Fruit fly (Drosophila melanogaster) whole organism, embryonic: ENCODE measurements around the gene pico.

Experiments used
- Atf-2 ChIP-seq: fragments of 200-800 bp; sonication (Bioruptor generic); optimal IDR thresholded peaks from 2 replicates; lab custom pipeline; 2016; ENCODE audit warnings: missing biosample characterization, missing genetic modification characterization
- B-H1 ChIP-seq: fragments of 200-800 bp; sonication (Bioruptor generic); IDR thresholded peaks from 3 replicates; pipeline ENCODE4 v1.3.6; 2022; ENCODE audit warnings: missing biosample characterization, missing genetic modification characterization
- C15 ChIP-seq: fragments of 200-800 bp; sonication (Bioruptor generic); IDR thresholded peaks from 3 replicates; pipeline ENCODE4 v1.3.6; 2022; ENCODE audit warnings: missing biosample characterization, missing genetic modification characterization
- CG10267 ChIP-seq: fragments of 200-800 bp; sonication (Bioruptor generic); optimal IDR thresholded peaks from 2 replicates; lab custom pipeline; 2018; ENCODE audit warnings: missing biosample characterization, mild to moderate bottlenecking, missing genetic modification characterization, moderate library complexity
- CG11695 ChIP-seq: fragments of 200-800 bp; sonication (Bioruptor generic); IDR thresholded peaks from 3 replicates; pipeline ENCODE4 v1.3.6; 2022; ENCODE audit warnings: missing biosample characterization, missing genetic modification characterization
- CG11696 ChIP-seq: fragments of 200-800 bp; sonication (Bioruptor generic); IDR thresholded peaks from 2 replicates; pipeline ENCODE4 v1.3.6; 2022; ENCODE audit warnings: missing biosample characterization, missing genetic modification characterization
- CG13424 ChIP-seq: fragments of 200-800 bp; sonication (Bioruptor generic); optimal IDR thresholded peaks from 2 replicates; lab custom pipeline; 2019; ENCODE audit warnings: missing biosample characterization, mild to moderate bottlenecking, missing genetic modification characterization, moderate library complexity
- CG1529 ChIP-seq: fragments of 200-800 bp; sonication (Bioruptor generic); optimal IDR thresholded peaks from 3 replicates; lab custom pipeline; 2018; ENCODE audit warnings: missing biosample characterization, missing genetic modification characterization
- CG17385 ChIP-seq: fragments of 200-800 bp; sonication (Bioruptor generic); optimal IDR thresholded peaks from 3 replicates; lab custom pipeline; 2018; ENCODE audit warnings: missing biosample characterization, mild to moderate bottlenecking, missing genetic modification characterization
- CG17568 ChIP-seq: fragments of 200-800 bp; sonication (Bioruptor generic); optimal IDR thresholded peaks from 2 replicates; lab custom pipeline; 2018; ENCODE audit warnings: missing biosample characterization, mild to moderate bottlenecking, missing genetic modification characterization, moderate library complexity
- CG17612 ChIP-seq: fragments of 200-800 bp; sonication (Bioruptor generic); IDR thresholded peaks from 2 replicates; pipeline ENCODE4 v1.3.6; 2022; ENCODE audit warnings: missing biosample characterization, missing genetic modification characterization
- CG18619 ChIP-seq: fragments of 200-800 bp; sonication (Bioruptor generic); optimal IDR thresholded peaks from 3 replicates; lab custom pipeline; 2017; ENCODE audit warnings: missing biosample characterization, mild to moderate bottlenecking, missing genetic modification characterization
- CG2120 ChIP-seq: fragments of 200-800 bp; sonication (Bioruptor generic); optimal IDR thresholded peaks from 3 replicates; lab custom pipeline; 2016; ENCODE audit warnings: missing biosample characterization, missing genetic modification characterization
- CG2129 ChIP-seq: fragments of 200-800 bp; sonication (Bioruptor generic); IDR thresholded peaks from 2 replicates; pipeline ENCODE4 v1.3.6; 2022; ENCODE audit warnings: missing biosample characterization, missing genetic modification characterization; ENCODE audit not compliant: partially characterized antibody
- CG2712 ChIP-seq: fragments of 200-800 bp; optimal IDR thresholded peaks from 3 replicates; lab custom pipeline; 2019; ENCODE audit warnings: missing biosample characterization, mild to moderate bottlenecking, missing genetic modification characterization, moderate library complexity
- CG31441 ChIP-seq: fragments of 200-800 bp; sonication (Bioruptor generic); IDR thresholded peaks from 2 replicates; pipeline ENCODE4 v1.3.6; 2022; ENCODE audit warnings: missing biosample characterization, missing genetic modification characterization
- CG3281 ChIP-seq: fragments of 200-800 bp; sonication (Bioruptor generic); optimal IDR thresholded peaks from 3 replicates; lab custom pipeline; 2017; ENCODE audit warnings: missing biosample characterization, mild to moderate bottlenecking, missing genetic modification characterization
- CG33557 ChIP-seq: fragments of 200-800 bp; sonication (Bioruptor generic); optimal IDR thresholded peaks from 2 replicates; lab custom pipeline; 2019; ENCODE audit warnings: missing biosample characterization, mild to moderate bottlenecking, missing genetic modification characterization, moderate library complexity
- CG3726 ChIP-seq: fragments of 200-800 bp; sonication (Bioruptor generic); IDR thresholded peaks from 3 replicates; pipeline ENCODE4, ENCODE4 v1.3.6; 2022; ENCODE audit warnings: missing biosample characterization, missing genetic modification characterization
- CG4707 ChIP-seq: fragments of 200-800 bp; sonication (Bioruptor generic); optimal IDR thresholded peaks from 2 replicates; lab custom pipeline; 2018; ENCODE audit warnings: missing biosample characterization, mild to moderate bottlenecking, missing genetic modification characterization, moderate library complexity
- CG4730 ChIP-seq: fragments of 200-800 bp; sonication (Bioruptor generic); IDR thresholded peaks from 2 replicates; pipeline ENCODE4 v1.3.6; 2022; ENCODE audit warnings: missing biosample characterization, missing genetic modification characterization
- CG5245 ChIP-seq: fragments of 200-800 bp; sonication (Bioruptor generic); optimal IDR thresholded peaks from 3 replicates; lab custom pipeline; 2016; ENCODE audit warnings: missing biosample characterization, missing genetic modification characterization
- CG7839 ChIP-seq: fragments of 200-800 bp; sonication (Bioruptor generic); optimal IDR thresholded peaks from 3 replicates; lab custom pipeline; 2018; ENCODE audit warnings: missing biosample characterization, mild to moderate bottlenecking, missing genetic modification characterization, moderate library complexity
- CG7963 ChIP-seq: fragments of 200-800 bp; sonication (Bioruptor generic); IDR thresholded peaks from 3 replicates; pipeline ENCODE4 v1.3.6; 2022; ENCODE audit warnings: missing biosample characterization, missing genetic modification characterization; ENCODE audit not compliant: partially characterized antibody
- CkIIα-i1 ChIP-seq: fragments of 200-800 bp; sonication (Bioruptor generic); IDR thresholded peaks from 2 replicates; pipeline ENCODE4 v1.3.6; 2022; ENCODE audit warnings: missing biosample characterization, missing genetic modification characterization
- D ChIP-seq, 2 experiments: fragments of 200-800 bp in 1 of 2; fragments of >200 bp in 1 of 2; sonication (Bioruptor generic) in 1 of 2; optimal IDR thresholded peaks; 2 replicates in 1 of 2; 3 replicates in 1 of 2; lab custom pipeline; 2017; ENCODE audit warnings: mild to moderate bottlenecking in 1 of 2, missing biosample characterization in 1 of 2, missing genetic modification characterization in 1 of 2, missing genetic modification reagents in 1 of 2
- D19A ChIP-seq: fragments of 200-800 bp; optimal IDR thresholded peaks from 3 replicates; lab custom pipeline; 2019; ENCODE audit warnings: missing biosample characterization, mild to moderate bottlenecking, missing genetic modification characterization, moderate library complexity
- D19B ChIP-seq: fragments of 200-800 bp; sonication (Bioruptor generic); optimal IDR thresholded peaks from 2 replicates; lab custom pipeline; 2017; ENCODE audit warnings: missing biosample characterization, mild to moderate bottlenecking, missing genetic modification characterization
- Eip74EF ChIP-seq, 2 experiments: fragments of 200-800 bp in 1 of 2; fragments of >200 bp in 1 of 2; sonication (Bioruptor generic) in 1 of 2; optimal IDR thresholded peaks; 2 replicates each; lab custom pipeline; 2017 to 2019; ENCODE audit warnings: missing biosample characterization in 2 of 2, missing genetic modification characterization in 2 of 2, mild to moderate bottlenecking in 1 of 2, moderate library complexity in 1 of 2
- Jarid2 ChIP-seq: fragments of 200-800 bp; sonication (Bioruptor generic); optimal IDR thresholded peaks from 3 replicates; lab custom pipeline; 2017; ENCODE audit warnings: mild to moderate bottlenecking, missing biosample characterization, missing genetic modification reagents, missing genetic modification characterization
- MBD-R2 ChIP-seq: fragments of 200-800 bp; sonication (Bioruptor generic); IDR thresholded peaks from 2 replicates; pipeline ENCODE4 v1.3.6; 2022; ENCODE audit warnings: missing biosample characterization, missing genetic modification characterization
- PHDP ChIP-seq: fragments of 200-800 bp; sonication (Bioruptor generic); optimal IDR thresholded peaks from 3 replicates; lab custom pipeline; 2018; ENCODE audit warnings: missing biosample characterization, mild to moderate bottlenecking, missing genetic modification characterization, moderate library complexity
- Side ChIP-seq: fragments of 200-800 bp; sonication (Bioruptor generic); optimal IDR thresholded peaks from 2 replicates; lab custom pipeline; 2016; ENCODE audit warnings: missing biosample characterization, missing genetic modification characterization
- ash1 ChIP-seq: fragments of 200-800 bp; sonication (Bioruptor generic); optimal IDR thresholded peaks from 2 replicates; lab custom pipeline; 2018; ENCODE audit warnings: missing biosample characterization, mild to moderate bottlenecking, missing genetic modification characterization
- cad ChIP-seq: fragments of >200 bp; optimal IDR thresholded peaks from 2 replicates; lab custom pipeline; 2017; ENCODE audit warnings: missing biosample characterization, missing genetic modification characterization
- chif ChIP-seq, 2 experiments: fragments of 200-800 bp; sonication (Bioruptor generic); optimal IDR thresholded peaks; 3 replicates each; lab custom pipeline; 2016; ENCODE audit warnings: missing biosample characterization in 2 of 2, missing genetic modification characterization in 2 of 2
- dati ChIP-seq: fragments of 200-800 bp; sonication (Bioruptor generic); IDR thresholded peaks from 2 replicates; pipeline ENCODE4 v1.3.6; 2022; ENCODE audit warnings: missing biosample characterization, missing genetic modification characterization
- fd96Cb ChIP-seq: fragments of 200-800 bp; sonication (Bioruptor generic); optimal IDR thresholded peaks from 2 replicates; lab custom pipeline; 2018; ENCODE audit warnings: missing biosample characterization, mild to moderate bottlenecking, missing genetic modification characterization, moderate library complexity
- grau ChIP-seq: fragments of 200-800 bp; optimal IDR thresholded peaks from 3 replicates; lab custom pipeline; 2019; ENCODE audit warnings: missing biosample characterization, mild to moderate bottlenecking, missing genetic modification characterization, moderate library complexity
- lola ChIP-seq, 3 experiments: fragments of >200 bp in 2 of 3; fragments of 200-800 bp in 1 of 3; sonication (Bioruptor generic) in 1 of 3; optimal IDR thresholded peaks; 2 replicates each; lab custom pipeline; 2017 to 2019; ENCODE audit warnings: missing biosample characterization in 3 of 3, missing genetic modification characterization in 3 of 3, mild to moderate bottlenecking in 1 of 3, moderate library complexity in 1 of 3
- mam ChIP-seq: fragments of 200-800 bp; sonication (Bioruptor generic); optimal IDR thresholded peaks from 3 replicates; lab custom pipeline; 2016; ENCODE audit warnings: missing biosample characterization, missing genetic modification characterization
- psq ChIP-seq: fragments of 200-800 bp; sonication (Bioruptor generic); optimal IDR thresholded peaks from 2 replicates; lab custom pipeline; 2017; ENCODE audit warnings: missing biosample characterization, missing genetic modification characterization
- sima ChIP-seq: fragments of 200-800 bp; sonication (Bioruptor generic); optimal IDR thresholded peaks from 2 replicates; lab custom pipeline; 2016; ENCODE audit warnings: missing biosample characterization, missing genetic modification characterization
- so ChIP-seq: fragments of 200-800 bp; sonication (Bioruptor generic); IDR thresholded peaks from 3 replicates; pipeline ENCODE4 v1.3.6; 2022; ENCODE audit warnings: missing biosample characterization, missing genetic modification characterization
- sqz ChIP-seq: fragments of 200-800 bp; sonication (Bioruptor generic); optimal IDR thresholded peaks from 3 replicates; lab custom pipeline; 2018; ENCODE audit warnings: missing biosample characterization, mild to moderate bottlenecking, missing genetic modification characterization
- tx ChIP-seq: fragments of 200-800 bp; sonication (Bioruptor generic); optimal IDR thresholded peaks from 2 replicates; lab custom pipeline; 2016; ENCODE audit warnings: missing biosample characterization, missing genetic modification characterization
- wek ChIP-seq: fragments of 200-800 bp; sonication (Bioruptor generic); optimal IDR thresholded peaks from 3 replicates; lab custom pipeline; 2018; ENCODE audit warnings: missing biosample characterization, mild to moderate bottlenecking, missing genetic modification characterization, moderate library complexity
- wor ChIP-seq: fragments of 200-800 bp; sonication (Bioruptor generic); IDR thresholded peaks from 2 replicates; pipeline ENCODE4 v1.3.6; 2022; ENCODE audit warnings: missing biosample characterization, missing genetic modification characterization

The pico gene

dm6 chrX:19876836-19877468, 25.1 kb upstream of the pico start (continued):
- TF ChIP-seq CG2129 (GFP tag; lab: Robert Waterston, UW) (no peak), dati (GFP tag; lab: Robert Waterston, UW) (no peak), ash1 (no peak), CG17568 (GFP tag; lab: Kevin White, UChicago) (no peak), CG10267 (tag; lab: Kevin White, UChicago) (no peak), fd96Cb (tag; lab: Kevin White, UChicago) (peak; percentile 45), D19A (peak; percentile 26), Side (GFP tag; lab: Kevin White, UChicago) (no peak), lola (GFP tag; optimal IDR thresholded peaks at IDR 0.05; lab: Kevin White, UChicago) (peak in 1 of 3 experiments; percentile 25), CG11695 (GFP tag; lab: Robert Waterston, UW) (no peak), sqz (GFP tag; lab: Kevin White, UChicago) (no peak), chif (GFP tag; optimal IDR thresholded peaks at IDR 0.05; lab: Kevin White, UChicago) (no peak), CG17612 (no peak), Jarid2 (no peak), C15 (no peak), cad (GFP tag; lab: Kevin White, UChicago) (no peak), CG3281 (GFP tag; lab: Kevin White, UChicago) (no peak), CG7963 (GFP tag; lab: Robert Waterston, UW) (no peak), D19B (GFP tag; lab: Kevin White, UChicago) (no peak), CG4707 (GFP tag; lab: Kevin White, UChicago) (no peak), psq (no peak), CG4730 (GFP tag; lab: Robert Waterston, UW) (no peak), MBD-R2 (no peak), CG5245 (GFP tag; lab: Kevin White, UChicago) (no peak), sima (GFP tag; lab: Kevin White, UChicago) (no peak), CG2120 (GFP tag; lab: Kevin White, UChicago) (no peak), CG13424 (peak; percentile 42), CG31441 (peak; percentile 53), CG17385 (GFP tag; lab: Kevin White, UChicago) (no peak), D (optimal IDR thresholded peaks at IDR 0.05; lab: Kevin White, UChicago) (no peak), D (GFP tag; optimal IDR thresholded peaks at IDR 0.05; lab: Kevin White, UChicago) (peak; percentile 23), grau (peak; percentile 30), tx (GFP tag; lab: Kevin White, UChicago) (no peak), CG1529 (GFP tag; lab: Kevin White, UChicago) (peak; percentile 29), CG2712 (tag; lab: Kevin White, UChicago) (peak; percentile 37), Eip74EF (GFP tag; optimal IDR thresholded peaks at IDR 0.05; lab: Kevin White, UChicago) (peak in 1 of 2 experiments; percentile 7), CG18619 (GFP tag; lab: Kevin White, UChicago) (peak; percentile 17), mam (GFP tag; lab: Kevin White, UChicago) (no peak), CkIIα-i1 (GFP tag; lab: Robert Waterston, UW) (no peak), so (GFP tag; lab: Robert Waterston, UW) (0 out of 3 replicates have a peak, but pooled peaks have one; percentile 10), CG33557 (GFP tag; lab: Kevin White, UChicago) (no peak), wek (GFP tag; lab: Kevin White, UChicago) (no peak), B-H1 (GFP tag; lab: Robert Waterston, UW) (no peak), CG7839 (tag; lab: Kevin White, UChicago) (peak; percentile 28), Atf-2 (GFP tag; lab: Kevin White, UChicago) (no peak), PHDP (peak; percentile 26), CG3726 (GFP tag; lab: Robert Waterston, UW) (no peak), wor (GFP tag; lab: Robert Waterston, UW) (0 out of 2 replicates have a peak, but pooled peaks have one; percentile 13), CG11696 (GFP tag; lab: Robert Waterston, UW) (no peak)
